Fruit fly (Drosophila melanogaster) whole organism, embryonic: ENCODE results near the gene CG32036.

Experiments used
- Abd-B ChIP-seq: fragments of 200-800 bp; sonication (Bioruptor generic); optimal IDR thresholded peaks from 2 replicates; lab custom pipeline; 2018; ENCODE audit warnings: missing biosample characterization, mild to moderate bottlenecking, missing genetic modification characterization, moderate library complexity
- Ada2b ChIP-seq: fragments of 200-800 bp; sonication (Bioruptor generic); IDR thresholded peaks from 2 replicates; pipeline ENCODE4 v1.3.6; 2022; ENCODE audit warnings: missing biosample characterization, missing genetic modification characterization
- Adf1 ChIP-seq: fragments of 200-800 bp; sonication (Bioruptor generic); IDR thresholded peaks from 2 replicates; pipeline ENCODE4 v1.3.6; 2022; ENCODE audit warnings: missing biosample characterization, missing genetic modification characterization
- Antp ChIP-seq: fragments of 200-800 bp; sonication (Bioruptor generic); optimal IDR thresholded peaks from 3 replicates; lab custom pipeline; 2016; ENCODE audit warnings: missing biosample characterization, missing genetic modification characterization
- CG1024 ChIP-seq: fragments of 200-800 bp; sonication (Bioruptor generic); IDR thresholded peaks from 2 replicates; pipeline ENCODE4 v1.3.6; 2022; ENCODE audit warnings: missing biosample characterization, missing genetic modification characterization
- CG11696 ChIP-seq: fragments of 200-800 bp; sonication (Bioruptor generic); IDR thresholded peaks from 2 replicates; pipeline ENCODE4 v1.3.6; 2022; ENCODE audit warnings: missing biosample characterization, missing genetic modification characterization
- CG12769 ChIP-seq: fragments of 200-800 bp; sonication (Bioruptor generic); optimal IDR thresholded peaks from 2 replicates; lab custom pipeline; 2019; ENCODE audit warnings: missing biosample characterization, mild to moderate bottlenecking, missing genetic modification characterization, moderate library complexity
- CG13624 ChIP-seq: fragments of 200-800 bp; sonication (Bioruptor generic); optimal IDR thresholded peaks from 2 replicates; lab custom pipeline; 2016; ENCODE audit warnings: missing biosample characterization, missing genetic modification characterization
- CG14710 ChIP-seq: fragments of 200-800 bp; sonication (Bioruptor generic); optimal IDR thresholded peaks from 3 replicates; lab custom pipeline; 2019; ENCODE audit warnings: missing biosample characterization, mild to moderate bottlenecking, missing genetic modification characterization, moderate library complexity
- CG14965 ChIP-seq: fragments of 200-800 bp; sonication (Bioruptor generic); optimal IDR thresholded peaks from 2 replicates; lab custom pipeline; 2016; ENCODE audit warnings: missing biosample characterization, missing genetic modification characterization, borderline replicate concordance
- CG1529 ChIP-seq: fragments of 200-800 bp; sonication (Bioruptor generic); optimal IDR thresholded peaks from 3 replicates; lab custom pipeline; 2018; ENCODE audit warnings: missing biosample characterization, missing genetic modification characterization
- CG1602 ChIP-seq: fragments of 200-800 bp; sonication (Bioruptor generic); optimal IDR thresholded peaks from 3 replicates; lab custom pipeline; 2016; ENCODE audit warnings: missing biosample characterization, missing genetic modification characterization
- CG16779 ChIP-seq: fragments of 200-800 bp; sonication (Bioruptor generic); IDR thresholded peaks from 2 replicates; pipeline ENCODE4 v1.3.6; 2022; ENCODE audit warnings: missing biosample characterization, missing genetic modification characterization
- CG17829 ChIP-seq: fragments of 200-800 bp; optimal IDR thresholded peaks from 2 replicates; lab custom pipeline; 2019; ENCODE audit warnings: missing biosample characterization, mild to moderate bottlenecking, missing genetic modification characterization, moderate library complexity
- CG2202 ChIP-seq: fragments of 200-800 bp; sonication (Bioruptor generic); optimal IDR thresholded peaks from 2 replicates; lab custom pipeline; 2018; ENCODE audit warnings: missing biosample characterization, mild to moderate bottlenecking, missing genetic modification characterization
- CG4360 ChIP-seq: fragments of 200-800 bp; sonication (Bioruptor generic); IDR thresholded peaks from 2 replicates; pipeline ENCODE4 v1.3.6; 2022; ENCODE audit warnings: missing biosample characterization, missing genetic modification characterization
- CG6683 ChIP-seq: fragments of 200-800 bp; sonication (Bioruptor generic); optimal IDR thresholded peaks from 2 replicates; lab custom pipeline; 2017; ENCODE audit warnings: missing biosample characterization, mild to moderate bottlenecking, missing genetic modification characterization, missing genetic modification reagents
- CG7745 ChIP-seq: fragments of 200-800 bp; sonication (Bioruptor generic); optimal IDR thresholded peaks from 2 replicates; lab custom pipeline; 2018; ENCODE audit warnings: missing biosample characterization, mild to moderate bottlenecking, missing genetic modification characterization, moderate library complexity
- CG8089 ChIP-seq: fragments of 200-800 bp; sonication (Bioruptor generic); optimal IDR thresholded peaks from 3 replicates; lab custom pipeline; 2016; ENCODE audit warnings: missing biosample characterization, missing genetic modification characterization
- CG8478 ChIP-seq: fragments of >200 bp; optimal IDR thresholded peaks from 2 replicates; lab custom pipeline; 2018
- CG9437 ChIP-seq: fragments of 200-800 bp; sonication (Bioruptor generic); optimal IDR thresholded peaks from 2 replicates; lab custom pipeline; 2018; ENCODE audit warnings: missing biosample characterization, mild to moderate bottlenecking, missing genetic modification characterization
- CG9609 ChIP-seq: fragments of 200-800 bp; sonication (Bioruptor generic); optimal IDR thresholded peaks from 3 replicates; lab custom pipeline; 2016; ENCODE audit warnings: missing biosample characterization, missing genetic modification characterization
- CG9797 ChIP-seq: fragments of 200-800 bp; sonication (Bioruptor generic); optimal IDR thresholded peaks from 3 replicates; lab custom pipeline; 2018; ENCODE audit warnings: missing biosample characterization, mild to moderate bottlenecking, missing genetic modification characterization
- Doc2 ChIP-seq: fragments of 200-800 bp; sonication (Bioruptor generic); IDR thresholded peaks from 2 replicates; pipeline ENCODE4 v1.3.6; 2022; ENCODE audit warnings: missing biosample characterization, missing genetic modification characterization
- H15 ChIP-seq: fragments of 200-800 bp; sonication (Bioruptor generic); IDR thresholded peaks from 3 replicates; pipeline ENCODE4 v1.3.6; 2022; ENCODE audit warnings: missing biosample characterization, missing genetic modification characterization
- H2.0 ChIP-seq: fragments of 200-800 bp; sonication (Bioruptor generic); IDR thresholded peaks from 2 replicates; pipeline ENCODE4 v1.3.6; 2022; ENCODE audit warnings: missing biosample characterization, missing genetic modification characterization
- Hr3 ChIP-seq: fragments of 200-800 bp; sonication (Bioruptor generic); optimal IDR thresholded peaks from 3 replicates; lab custom pipeline; 2016; ENCODE audit warnings: missing biosample characterization, missing genetic modification characterization
- MESR4 ChIP-seq: fragments of 200-800 bp; sonication (Bioruptor generic); optimal IDR thresholded peaks from 2 replicates; lab custom pipeline; 2018; ENCODE audit warnings: missing biosample characterization, mild to moderate bottlenecking, missing genetic modification characterization, moderate library complexity
- Med ChIP-seq: fragments of 200-800 bp; sonication (Bioruptor generic); peaks from one replicate; lab custom pipeline; 2016; ENCODE audit warnings: missing biosample characterization, missing genetic modification characterization, mild to moderate bottlenecking, inconsistent platforms, moderate library complexity
- Ptx1 ChIP-seq: fragments of 200-800 bp; sonication (Bioruptor generic); IDR thresholded peaks from 2 replicates; pipeline ENCODE4 v1.3.6; 2022; ENCODE audit warnings: missing biosample characterization, missing genetic modification characterization
- Rfx ChIP-seq: fragments of 200-800 bp; sonication (Bioruptor generic); IDR thresholded peaks from 2 replicates; pipeline ENCODE4 v1.3.6; 2022; ENCODE audit warnings: missing biosample characterization, missing genetic modification characterization
- Scr ChIP-seq: fragments of 200-800 bp; sonication (Bioruptor generic); IDR thresholded peaks from 2 replicates; pipeline ENCODE4 v1.3.6; 2022; ENCODE audit warnings: missing biosample characterization, missing genetic modification characterization; ENCODE audit not compliant: partially characterized antibody
- Tbp ChIP-seq: fragments of >200 bp; optimal IDR thresholded peaks from 2 replicates; lab custom pipeline; 2018; ENCODE audit warnings: missing biosample characterization, missing genetic modification characterization
- Usf ChIP-seq: fragments of 200-800 bp; sonication (Bioruptor generic); optimal IDR thresholded peaks from 2 replicates; lab custom pipeline; 2017; ENCODE audit warnings: missing genotype, missing biosample characterization, missing genetic modification characterization
- ase ChIP-seq: fragments of 200-800 bp; sonication (Bioruptor generic); IDR thresholded peaks from 3 replicates; pipeline ENCODE4 v1.3.6; 2022; ENCODE audit warnings: missing biosample characterization, missing genetic modification characterization
- br ChIP-seq: fragments of >200 bp; optimal IDR thresholded peaks from 2 replicates; lab custom pipeline; 2017
- cas ChIP-seq: fragments of 200-800 bp; sonication (Bioruptor generic); IDR thresholded peaks from 2 replicates; pipeline ENCODE4 v1.3.6; 2022; ENCODE audit warnings: missing biosample characterization, missing genetic modification characterization
- ci ChIP-seq: fragments of 200-800 bp; sonication (Bioruptor generic); IDR thresholded peaks from 3 replicates; pipeline ENCODE4 v1.3.6; 2022; ENCODE audit warnings: missing biosample characterization, missing genetic modification characterization
- en ChIP-seq: fragments of 200-800 bp; sonication (Bioruptor generic); optimal IDR thresholded peaks from 2 replicates; lab custom pipeline; 2016; ENCODE audit warnings: missing biosample characterization, missing genetic modification characterization
- ftz-f1 ChIP-seq: fragments of 200-800 bp; sonication (Bioruptor generic); optimal IDR thresholded peaks from 2 replicates; lab custom pipeline; 2016; ENCODE audit warnings: missing biosample characterization, missing genetic modification characterization
- fu2 ChIP-seq: fragments of 200-800 bp; sonication (Bioruptor generic); optimal IDR thresholded peaks from 2 replicates; lab custom pipeline; 2016; ENCODE audit warnings: missing biosample characterization, missing genetic modification characterization
- gcm2 ChIP-seq: fragments of 200-800 bp; sonication (Bioruptor generic); optimal IDR thresholded peaks from 2 replicates; lab custom pipeline; 2016; ENCODE audit warnings: missing biosample characterization, missing genetic modification characterization
- gsb ChIP-seq: fragments of 200-800 bp; sonication (Bioruptor generic); IDR thresholded peaks from 2 replicates; pipeline ENCODE4 v1.3.6; 2022; ENCODE audit warnings: missing biosample characterization, missing genetic modification characterization
- her ChIP-seq: fragments of 200-800 bp; sonication (Bioruptor generic); optimal IDR thresholded peaks from 2 replicates; lab custom pipeline; 2016; ENCODE audit warnings: missing biosample characterization, missing genetic modification characterization
- lilli ChIP-seq: fragments of 200-800 bp; sonication (Bioruptor generic); optimal IDR thresholded peaks from 3 replicates; lab custom pipeline; 2016; ENCODE audit warnings: missing biosample characterization, missing genetic modification characterization
- nom ChIP-seq: fragments of 200-800 bp; sonication (Bioruptor generic); optimal IDR thresholded peaks from 2 replicates; lab custom pipeline; 2017; ENCODE audit warnings: missing biosample characterization, missing genetic modification characterization, mild to moderate bottlenecking, moderate library complexity, missing genetic modification reagents
- org-1 ChIP-seq: fragments of 200-800 bp; sonication (Bioruptor generic); optimal IDR thresholded peaks from 2 replicates; lab custom pipeline; 2017; ENCODE audit warnings: missing biosample characterization, missing genetic modification characterization
- otp ChIP-seq: fragments of 200-800 bp; sonication (Bioruptor generic); IDR thresholded peaks from 3 replicates; pipeline ENCODE4, ENCODE4 v1.3.6; 2022; ENCODE audit warnings: missing biosample characterization, missing genetic modification characterization
- psq ChIP-seq: fragments of 200-800 bp; sonication (Bioruptor generic); optimal IDR thresholded peaks from 2 replicates; lab custom pipeline; 2017; ENCODE audit warnings: missing biosample characterization, missing genetic modification characterization
- repo ChIP-seq: fragments of 200-800 bp; sonication (Bioruptor generic); optimal IDR thresholded peaks from 2 replicates; lab custom pipeline; 2016; ENCODE audit warnings: missing biosample characterization, missing genetic modification characterization
- shn ChIP-seq: fragments of 200-800 bp; sonication (Bioruptor generic); optimal IDR thresholded peaks from 3 replicates; lab custom pipeline; 2016; ENCODE audit warnings: missing biosample characterization, missing genetic modification characterization
- slp2 ChIP-seq: fragments of 200-800 bp; sonication (Bioruptor generic); optimal IDR thresholded peaks from 2 replicates; lab custom pipeline; 2016; ENCODE audit warnings: missing biosample characterization, missing genetic modification characterization
- wor ChIP-seq: fragments of 200-800 bp; sonication (Bioruptor generic); IDR thresholded peaks from 2 replicates; pipeline ENCODE4 v1.3.6; 2022; ENCODE audit warnings: missing biosample characterization, missing genetic modification characterization

Gene CG32036

DNA sequence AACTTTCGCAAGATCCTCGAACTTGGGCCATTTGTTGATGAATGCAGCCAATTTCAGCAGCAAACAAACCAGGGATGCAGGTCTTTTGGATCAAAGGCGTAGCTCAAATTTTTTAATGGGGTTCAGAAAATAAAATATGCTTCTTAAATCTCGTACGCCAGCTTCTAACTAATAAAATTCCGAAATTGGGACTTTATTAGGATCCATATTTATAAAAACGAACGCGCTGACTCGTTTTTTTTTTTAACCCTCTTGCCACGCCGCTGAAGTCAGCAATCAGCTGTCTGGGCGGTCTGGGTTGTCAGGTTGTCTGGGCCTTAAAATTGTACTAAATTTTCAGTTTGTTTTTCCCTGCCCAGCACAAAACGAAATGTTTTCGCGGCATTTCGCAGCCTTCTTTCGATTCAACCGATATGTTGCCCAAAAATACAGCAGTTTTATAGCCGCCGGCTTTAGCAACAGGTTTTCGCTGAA, 31.4 kb downstream of the CG32036 start, which contains the start of gene CG3437 (continued):
- TF ChIP-seq CG8478 (lab: Kevin White, UChicago) (no peak), CG2202 (tag; lab: Kevin White, UChicago) (peak; percentile 97), gsb (GFP tag; lab: Robert Waterston, UW) (peak; percentile 99), H15 (GFP tag; lab: Robert Waterston, UW) (peak; percentile 100), Antp (GFP tag; lab: Kevin White, UChicago) (peak; percentile 99), lilli (GFP tag; lab: Kevin White, UChicago) (peak; percentile 99), CG16779 (peak; percentile 99), otp (peak; percentile 99), CG12769 (tag; lab: Kevin White, UChicago) (peak; percentile 99), Ptx1 (GFP tag; lab: Robert Waterston, UW) (peak; percentile 100), cas (peak; percentile 98), MESR4 (GFP tag; lab: Kevin White, UChicago) (peak; percentile 84), CG1024 (peak; percentile 97), CG9609 (GFP tag; lab: Kevin White, UChicago) (peak; percentile 98), Tbp (GFP tag; lab: Kevin White, UChicago) (no peak), H2.0 (GFP tag; lab: Robert Waterston, UW) (peak; percentile 99), nom (GFP tag; lab: Kevin White, UChicago) (peak; percentile 99), CG8089 (GFP tag; lab: Kevin White, UChicago) (peak; percentile 97), shn (GFP tag; lab: Kevin White, UChicago) (peak; percentile 98), CG14710 (tag; lab: Kevin White, UChicago) (peak; percentile 98), CG4360 (GFP tag; lab: Robert Waterston, UW) (peak; percentile 91), CG9437 (GFP tag; lab: Kevin White, UChicago) (peak; percentile 91), CG13624 (GFP tag; lab: Kevin White, UChicago) (peak; percentile 99), Abd-B (peak; percentile 99), slp2 (GFP tag; lab: Kevin White, UChicago) (peak; percentile 99), CG9797 (peak; percentile 74), psq (GFP tag; lab: Kevin White, UChicago) (peak; percentile 90), en (peak; percentile 98), Doc2 (GFP tag; lab: Robert Waterston, UW) (peak; percentile 98), her (GFP tag; lab: Kevin White, UChicago) (peak; percentile 96), ftz-f1 (GFP tag; lab: Kevin White, UChicago) (peak; percentile 88), Adf1 (GFP tag; lab: Robert Waterston, UW) (peak; percentile 90), CG14965 (GFP tag; lab: Kevin White, UChicago) (peak; percentile 82), Med (GFP tag; lab: Kevin White, UChicago) (peak; percentile 100), Scr (peak; percentile 29; the same call in 1 of the 2 replicates), ase (GFP tag; lab: Robert Waterston, UW) (peak; percentile 99), br (lab: Kevin White, UChicago) (no peak), CG11696 (GFP tag; lab: Robert Waterston, UW) (peak; percentile 96), wor (GFP tag; lab: Robert Waterston, UW) (peak; percentile 97), fu2 (peak; percentile 98), gcm2 (peak; percentile 97), CG1602 (peak; percentile 99), CG1529 (GFP tag; lab: Kevin White, UChicago) (peak; percentile 97), CG6683 (peak; percentile 97), Hr3 (GFP tag; lab: Kevin White, UChicago) (peak; percentile 98), CG7745 (tag; lab: Kevin White, UChicago) (peak; percentile 87), ci (GFP tag; lab: Robert Waterston, UW) (peak; percentile 100), Usf (GFP tag; lab: Kevin White, UChicago) (peak; percentile 99), CG17829 (tag; lab: Kevin White, UChicago) (peak; percentile 96), Ada2b (peak; percentile 99), org-1 (GFP tag; lab: Kevin White, UChicago) (peak; percentile 98), Rfx (GFP tag; lab: Robert Waterston, UW) (peak; percentile 100), repo (peak; percentile 98)
